Fruit fly (Drosophila melanogaster): ENCODE measurements around the gene Mipp1.

Gene Mipp1

dm6 chr3L:16581201-16581705, 8.1 kb upstream of the Mipp1 start, which contains the start of gene Smn:
Gene Smn, minus strand, starts transcription at chr3L:16581547.
- TF ChIP-seq CG4424 (GFP tag; optimal IDR thresholded peaks at IDR 0.05) (peak; percentile 37), CG6254 (GFP tag; optimal IDR thresholded peaks at IDR 0.05) (no peak), phol (tag; optimal IDR thresholded peaks at IDR 0.05) (peak; percentile 59), Dek (tag; optimal IDR thresholded peaks at IDR 0.05) (peak; percentile 34), chinmo (GFP tag; IDR thresholded peaks at IDR 0.05; ENCODE audit: partially characterized antibody) (peak; percentile 78; the same call in 2 of the 4 replicates), CG10431 (GFP tag; optimal IDR thresholded peaks at IDR 0.05) (no peak), CG30431 (GFP tag; optimal IDR thresholded peaks at IDR 0.05) (no peak), CG4730 (GFP tag; IDR thresholded peaks at IDR 0.05) (no peak), caup (GFP tag; optimal IDR thresholded peaks at IDR 0.05; ENCODE audit: severe bottlenecking) (no peak), jigr1 (GFP tag; IDR thresholded peaks at IDR 0.05) (no peak), nom (GFP tag; optimal IDR thresholded peaks at IDR 0.05) (peak; percentile 57), Hey (tag; optimal IDR thresholded peaks at IDR 0.05) (no peak), repo (GFP tag; optimal IDR thresholded peaks at IDR 0.05) (no peak), CG10274 (GFP tag; optimal IDR thresholded peaks at IDR 0.05) (no peak), CG7271 (tag; optimal IDR thresholded peaks at IDR 0.05) (no peak), fu2 (GFP tag; optimal IDR thresholded peaks at IDR 0.05) (peak; percentile 51), crol (GFP tag; IDR thresholded peaks at IDR 0.05) (no peak), CG18619 (GFP tag; optimal IDR thresholded peaks at IDR 0.05) (no peak), CG15601 (tag; optimal IDR thresholded peaks at IDR 0.05) (peak; percentile 19), Fer1 (GFP tag; optimal IDR thresholded peaks at IDR 0.05) (peak; percentile 32), gsb (GFP tag; IDR thresholded peaks at IDR 0.05) (no peak), btn (GFP tag; optimal IDR thresholded peaks at IDR 0.05) (no peak), Atf6 (GFP tag; IDR thresholded peaks at IDR 0.05) (no peak), CG31224 (GFP tag; IDR thresholded peaks at IDR 0.05) (no peak), CG17328 (GFP tag; IDR thresholded peaks at IDR 0.05) (no peak), CG16863 (GFP tag; optimal IDR thresholded peaks at IDR 0.05) (peak; percentile 52), E2f1 (GFP tag; IDR thresholded peaks at IDR 0.05) (no peak), hth (optimal IDR thresholded peaks at IDR 0.05) (no peak), Atf3 (GFP tag; optimal IDR thresholded peaks at IDR 0.05) (no peak), CG7786 (GFP tag; optimal IDR thresholded peaks at IDR 0.05) (peak; percentile 59), ato (GFP tag; IDR thresholded peaks at IDR 0.05; ENCODE audit: partially characterized antibody) (peak; percentile 72), kni (GFP tag; optimal IDR thresholded peaks at IDR 0.05) (peak; percentile 35), Hr51 (GFP tag; optimal IDR thresholded peaks at IDR 0.05) (peak; percentile 18 to 52), Hsf (GFP tag; optimal IDR thresholded peaks at IDR 0.05) (peak; percentile 46), shn (GFP tag; optimal IDR thresholded peaks at IDR 0.05) (peak; percentile 52), otp (GFP tag; IDR thresholded peaks at IDR 0.05) (no peak), ac (GFP tag; optimal IDR thresholded peaks at IDR 0.05) (no peak), Nf-YC (tag; optimal IDR thresholded peaks at IDR 0.05) (peak; percentile 21), Deaf1 (tag; optimal IDR thresholded peaks at IDR 0.05) (no peak), CTCF (GFP tag; optimal IDR thresholded peaks at IDR 0.05) (peak; percentile 26), CG13894 (tag; optimal IDR thresholded peaks at IDR 0.05) (peak; percentile 27), CG10321 (GFP tag; IDR thresholded peaks at IDR 0.05) (no peak), CG7357 (GFP tag; IDR thresholded peaks at IDR 0.05) (no peak), H15 (GFP tag; IDR thresholded peaks at IDR 0.05) (no peak), Antp (GFP tag; optimal IDR thresholded peaks at IDR 0.05) (peak; percentile 22), CG11560 (tag; IDR thresholded peaks at IDR 0.05) (no peak), wdn (GFP tag; IDR thresholded peaks at IDR 0.05) (no peak), Aef1 (GFP tag; IDR thresholded peaks at IDR 0.05) (no peak), run (tag; optimal IDR thresholded peaks at IDR 0.05) (no peak), CG8089 (GFP tag; optimal IDR thresholded peaks at IDR 0.05) (peak; percentile 31), ash1 (GFP tag; optimal IDR thresholded peaks at IDR 0.05) (no peak), ci (GFP tag; IDR thresholded peaks at IDR 0.05) (no peak)
